Worm (Caenorhabditis elegans) whole organism, L4/young adult: ENCODE data around the gene T28H11.7.
"Not testable (repeated sequence)": the region's sequence is repeated elsewhere in the genome, so short reads cannot be mapped to it uniquely, and the experiment has no call there.

Source experiments
- W03F9.2 ChIP-seq: fragments of 150-350 bp; optimal IDR thresholded peaks from 2 replicates; lab custom pipeline; 2014; ENCODE audit warnings: missing biosample characterization, missing genetic modification characterization
- dao-5 ChIP-seq: sonication (generic microtip); optimal IDR thresholded peaks from 2 replicates; lab custom pipeline; 2016; ENCODE audit warnings: missing genotype, missing genetic modification characterization, moderate library complexity, missing compliant biosample characterization
- him-1 ChIP-seq: sonication (generic microtip); optimal IDR thresholded peaks from 2 replicates; lab custom pipeline; 2016; ENCODE audit warnings: missing genotype, missing genetic modification reagents, missing genetic modification characterization, missing compliant biosample characterization

Gene T28H11.7

DNA sequence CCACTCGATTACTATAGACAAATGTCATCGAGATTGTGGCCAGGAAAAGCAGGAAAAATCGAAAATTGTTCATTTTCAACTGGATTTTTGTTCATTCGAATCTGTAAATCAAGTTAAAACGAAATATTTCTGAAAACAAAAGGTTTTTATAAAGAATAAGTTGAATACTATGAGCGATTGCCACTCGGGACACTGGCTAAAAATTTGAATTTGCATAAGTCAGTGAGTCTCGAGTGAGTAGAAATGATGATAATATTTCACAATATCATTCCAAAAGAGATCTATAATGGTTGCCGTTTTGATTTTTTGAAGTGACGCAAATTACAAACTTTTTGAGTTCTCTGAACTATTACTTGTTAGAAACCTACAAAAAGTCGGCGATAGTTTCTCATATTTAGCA lies 3.6 kb upstream of the T28H11.7 start, which contains the start of gene T28H11.8:
T28H11.8 (minus strand) TSS at position 101 of the 400 bp plus-strand sequence.
- TF ChIP-seq dao-5 (no peak), W03F9.2 (tag; lab: Kevin White, UChicago) (no peak), him-1 (tag; lab: Kevin White, UChicago) (no peak)

ce11 chrIV:5016461-5016860 lies 514 bp downstream of the T28H11.7 start, which contains the start of gene ssq-4:
ssq-4 (plus strand) TSS chrIV:5016479.
- not testable (repeated sequence) for TF ChIP-seq him-1 (tag; lab: Kevin White, UChicago); dao-5; W03F9.2 (tag; lab: Kevin White, UChicago)

- TF ChIP-seq dao-5, result no peak
These were observed 4.7 kb downstream of the T28H11.7 start, which contains the start of gene srm-1 for ce11 chrIV:5012241-5012640. srm-1 (plus strand) TSS chrIV:5012541.

- TF ChIP-seq him-1 (tag; lab: Kevin White, UChicago), result no peak
- no peak for TF ChIP-seq W03F9.2 (tag; lab: Kevin White, UChicago)
- no peak for TF ChIP-seq dao-5
These were observed 8.6 kb downstream of the T28H11.7 start, which contains the start of gene srm-2 for ce11 chrIV:5008378-5008777. srm-2 (plus strand) TSS chrIV:5008678.

- no peak for TF ChIP-seq dao-5
- no peak for TF ChIP-seq him-1 (tag; lab: Kevin White, UChicago)
- TF ChIP-seq W03F9.2 (tag; lab: Kevin White, UChicago), result no peak
These were observed 11.8 kb downstream of the T28H11.7 start for ce11 chrIV:5005154-5005553.

ce11 chrIV:5002448-5002847 lies 14.5 kb downstream of the T28H11.7 start, which contains the start of gene pes-1:
pes-1 (plus strand) TSS chrIV:5002748.
- TF ChIP-seq W03F9.2 (tag; lab: Kevin White, UChicago), result no peak
- TF ChIP-seq him-1 (tag; lab: Kevin White, UChicago), result no peak
- TF ChIP-seq dao-5, result no peak

- no peak for TF ChIP-seq him-1 (tag; lab: Kevin White, UChicago)
- no peak for TF ChIP-seq dao-5
- no peak for TF ChIP-seq W03F9.2 (tag; lab: Kevin White, UChicago)
These were observed 20.0 kb downstream of the T28H11.7 start for ce11 chrIV:4996956-4997355.

DNA sequence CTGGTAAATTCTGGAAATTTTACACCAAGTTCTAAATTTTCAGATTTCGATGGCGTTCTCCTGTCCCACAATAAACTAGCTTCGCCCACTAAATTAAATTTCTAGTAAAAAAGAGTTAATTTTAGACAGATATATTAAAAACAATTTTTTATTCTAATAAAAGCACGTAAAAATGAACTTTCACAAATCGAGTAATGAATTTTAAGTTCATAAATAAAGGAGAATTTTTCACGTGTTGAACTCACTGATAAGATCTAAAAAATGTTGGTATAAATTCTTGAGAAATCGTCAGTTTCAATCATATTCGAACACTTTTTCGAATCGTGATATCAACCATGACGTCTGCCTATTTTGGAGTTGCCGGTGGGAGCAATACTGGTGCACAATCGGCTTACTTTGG lies 21.1 kb downstream of the T28H11.7 start, which contains the start of gene ssq-2:
ssq-2 (plus strand) TSS at position 301 of the 400 bp plus-strand sequence.
- TF ChIP-seq W03F9.2 (tag; lab: Kevin White, UChicago) (no peak), dao-5 (no peak), him-1 (tag; lab: Kevin White, UChicago) (no peak)

DNA sequence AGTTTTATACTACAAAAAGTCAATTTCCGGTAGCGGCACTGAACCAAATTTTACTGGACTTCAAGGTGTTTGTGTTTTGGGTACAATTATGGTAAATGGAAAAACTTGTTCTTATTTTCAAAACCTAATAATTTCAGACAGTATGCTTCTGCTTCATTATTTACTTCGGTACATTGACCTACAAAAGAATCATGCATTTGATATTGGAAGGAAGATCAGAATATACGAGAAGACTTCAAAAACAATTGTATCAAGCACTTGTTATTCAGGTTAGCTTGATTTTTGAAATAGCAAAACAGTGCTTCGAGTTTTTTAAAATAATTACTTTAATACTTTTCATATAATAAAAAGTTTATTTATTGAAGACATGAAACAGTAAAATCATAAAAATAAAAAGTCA lies 23.8 kb downstream of the T28H11.7 start:
- TF ChIP-seq dao-5 (no peak), W03F9.2 (tag; lab: Kevin White, UChicago) (no peak), him-1 (tag; lab: Kevin White, UChicago) (no peak)

- TF ChIP-seq W03F9.2 (tag; lab: Kevin White, UChicago), result no peak
These were observed 24.9 kb downstream of the T28H11.7 start, which contains the start of gene str-162 for ce11 chrIV:4992089-4992488. str-162 (plus strand) TSS chrIV:4992389.

ce11 chrIV:4988531-4988930 lies 28.4 kb downstream of the T28H11.7 start, which contains the start of gene E03H12.7:
E03H12.7 (minus strand) TSS chrIV:4988631.
- no peak for TF ChIP-seq W03F9.2 (tag; lab: Kevin White, UChicago)
- TF ChIP-seq him-1 (tag; lab: Kevin White, UChicago), result no peak
- TF ChIP-seq dao-5, result no peak

ce11 chrIV:4986246-4986645 lies 30.7 kb downstream of the T28H11.7 start, which contains the start of gene clec-177:
clec-177 (plus strand) TSS chrIV:4986546.
- TF ChIP-seq W03F9.2 (tag; lab: Kevin White, UChicago), result no peak
- no peak for TF ChIP-seq him-1 (tag; lab: Kevin White, UChicago)
- TF ChIP-seq dao-5, result no peak

DNA sequence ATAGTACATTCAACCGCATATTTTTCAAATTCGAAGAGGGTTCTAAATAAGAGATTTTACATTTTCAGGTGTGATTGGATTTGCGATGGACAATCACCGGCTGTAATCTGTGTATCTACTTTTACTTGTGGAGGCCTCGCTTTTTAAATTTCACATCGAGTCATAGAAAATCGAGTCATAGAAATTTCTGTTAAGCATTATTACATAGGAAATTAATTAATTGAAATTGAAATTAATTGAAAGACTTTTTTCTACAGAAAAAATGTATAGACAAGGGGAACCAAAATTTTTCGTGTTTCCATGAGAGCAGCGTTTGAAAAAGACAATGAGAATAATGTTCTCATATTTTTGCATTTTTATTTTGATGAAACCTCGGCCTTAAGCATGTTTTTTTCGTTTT lies 33.2 kb downstream of the T28H11.7 start, which contains the start of gene clec-176:
clec-176 (plus strand) TSS at position 301 of the 400 bp plus-strand sequence.
- TF ChIP-seq him-1 (tag; lab: Kevin White, UChicago) (no peak), dao-5 (no peak), W03F9.2 (tag; lab: Kevin White, UChicago) (no peak)

DNA sequence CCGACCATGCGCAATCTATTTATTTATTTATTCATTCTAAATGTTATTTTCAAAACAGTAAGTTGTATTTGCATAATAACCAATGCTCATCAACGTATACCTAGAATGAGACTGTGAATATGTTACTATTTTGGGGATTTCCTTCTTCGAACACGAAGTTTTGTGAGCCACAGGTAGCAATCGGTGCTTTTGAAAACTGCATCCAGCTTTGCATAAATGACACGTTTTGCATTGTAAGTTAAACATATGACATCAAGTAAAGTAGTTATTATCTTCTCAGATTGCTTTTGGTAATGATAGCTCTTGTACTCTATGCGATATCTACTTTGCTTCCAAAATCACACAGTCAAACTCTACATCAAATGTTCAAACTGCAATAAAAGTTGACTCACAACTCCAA lies 34.5 kb downstream of the T28H11.7 start, which contains the start of gene E03H12.4:
E03H12.4 (plus strand) TSS at position 120 of the 400 bp plus-strand sequence.
- TF ChIP-seq him-1 (tag; lab: Kevin White, UChicago) (no peak), W03F9.2 (tag; lab: Kevin White, UChicago) (no peak), dao-5 (no peak)

ce11 chrIV:4981027-4981426 lies 35.9 kb downstream of the T28H11.7 start, which contains the start of gene srz-24:
srz-24 (minus strand) TSS chrIV:4981127.
- TF ChIP-seq W03F9.2 (tag; lab: Kevin White, UChicago) (no peak), dao-5 (no peak), him-1 (tag; lab: Kevin White, UChicago) (no peak)
